Worm (Caenorhabditis elegans) whole organism, late embryonic: ENCODE data around the gene C07H4.1.

Source experiments
- C08G9.2 ChIP-seq: sonication (generic microtip); optimal IDR thresholded peaks from 2 replicates; lab custom pipeline; 2016; ENCODE audit warnings: mild to moderate bottlenecking, missing genetic modification characterization, moderate library complexity, missing compliant biosample characterization
- F13H6.1 ChIP-seq: sonication (generic microtip); optimal IDR thresholded peaks from 2 replicates; lab custom pipeline; 2016; ENCODE audit warnings: missing genetic modification characterization, missing compliant biosample characterization
- K09A11.1 ChIP-seq: sonication (generic microtip); optimal IDR thresholded peaks from 2 replicates; lab custom pipeline; 2017; ENCODE audit warnings: antibody characterized with exemption, mild to moderate bottlenecking, missing genetic modification characterization, missing compliant biosample characterization; ENCODE audit not compliant: insufficient read depth
- Y22D7AL.16 ChIP-seq: sonication (generic microtip); optimal IDR thresholded peaks from 2 replicates; lab custom pipeline; 2016; ENCODE audit warnings: missing genetic modification characterization, missing compliant biosample characterization
- ahr-1 ChIP-seq: sonication (generic microtip); optimal IDR thresholded peaks from 2 replicates; lab custom pipeline; 2016; ENCODE audit warnings: missing genetic modification characterization, missing compliant biosample characterization
- ama-1 ChIP-seq: fragments of 150-350 bp; optimal IDR thresholded peaks from 2 replicates; lab custom pipeline; 2014
- ceh-14 ChIP-seq: sonication (generic microtip); optimal IDR thresholded peaks from 2 replicates; lab custom pipeline; 2016; ENCODE audit warnings: missing genotype, missing genetic modification characterization, missing compliant biosample characterization
- ceh-31 ChIP-seq: sonication (generic microtip); optimal IDR thresholded peaks from 2 replicates; lab custom pipeline; 2016; ENCODE audit warnings: missing genetic modification characterization, missing compliant biosample characterization
- ceh-34 ChIP-seq: sonication (generic microtip); optimal IDR thresholded peaks from 2 replicates; lab custom pipeline; 2016; ENCODE audit warnings: mild to moderate bottlenecking, missing genetic modification characterization, missing compliant biosample characterization
- ceh-45 ChIP-seq: fragments of 200-800 bp; sonication (Bioruptor generic); IDR thresholded peaks from 2 replicates; pipeline ENCODE4 v1.3.6; 2022; ENCODE audit warnings: missing genetic modification reagents, missing genetic modification characterization, missing compliant biosample characterization
- ceh-48 ChIP-seq: sonication (generic microtip); optimal IDR thresholded peaks from 2 replicates; lab custom pipeline; 2016; ENCODE audit warnings: missing genetic modification characterization, inconsistent platforms, missing compliant biosample characterization
- ceh-6 ChIP-seq: fragments of 200-800 bp; sonication (Bioruptor generic); optimal IDR thresholded peaks from 2 replicates; lab custom pipeline; 2018; ENCODE audit warnings: mild to moderate bottlenecking, missing genetic modification characterization, missing compliant biosample characterization
- che-1 ChIP-seq: sonication (generic microtip); optimal IDR thresholded peaks from 2 replicates; lab custom pipeline; 2016; ENCODE audit warnings: mild to moderate bottlenecking, missing genetic modification characterization, missing compliant biosample characterization
- dve-1 ChIP-seq: sonication (generic microtip); optimal IDR thresholded peaks from 2 replicates; lab custom pipeline; 2017; ENCODE audit warnings: antibody characterized with exemption, mild to moderate bottlenecking, missing genetic modification characterization, missing compliant biosample characterization
- elt-2 ChIP-seq: sonication (generic microtip); optimal IDR thresholded peaks from 2 replicates; lab custom pipeline; 2016; ENCODE audit warnings: missing genetic modification reagents, missing genetic modification characterization, missing compliant biosample characterization
- elt-4 ChIP-seq: sonication (generic microtip); optimal IDR thresholded peaks from 2 replicates; lab custom pipeline; 2016; ENCODE audit warnings: missing genetic modification characterization, missing compliant biosample characterization
- ets-4 ChIP-seq: sonication (generic microtip); optimal IDR thresholded peaks from 2 replicates; lab custom pipeline; 2016; ENCODE audit warnings: missing genetic modification characterization, missing compliant biosample characterization
- eyg-1 ChIP-seq: sonication (generic microtip); optimal IDR thresholded peaks from 2 replicates; lab custom pipeline; 2016; ENCODE audit warnings: missing genotype, missing genetic modification characterization, missing compliant biosample characterization
- gmeb-2 ChIP-seq: sonication (generic microtip); optimal IDR thresholded peaks from 2 replicates; lab custom pipeline; 2016; ENCODE audit warnings: missing genetic modification characterization, inconsistent platforms, missing compliant biosample characterization
- hlh-13 ChIP-seq: fragments of 200-800 bp; sonication (Bioruptor generic); optimal IDR thresholded peaks from 2 replicates; lab custom pipeline; 2018; ENCODE audit warnings: mild to moderate bottlenecking, missing genetic modification characterization, missing compliant biosample characterization
- hlh-15 ChIP-seq: sonication (generic microtip); optimal IDR thresholded peaks from 2 replicates; lab custom pipeline; 2016; ENCODE audit warnings: missing genetic modification characterization, missing compliant biosample characterization
- hlh-30 ChIP-seq: sonication (generic microtip); optimal IDR thresholded peaks from 2 replicates; lab custom pipeline; 2017; ENCODE audit warnings: antibody characterized with exemption, missing genetic modification characterization, missing compliant biosample characterization; ENCODE audit not compliant: insufficient read depth
- hlh-6 ChIP-seq: sonication (generic microtip); optimal IDR thresholded peaks from 2 replicates; lab custom pipeline; 2016; ENCODE audit warnings: missing genotype, missing genetic modification characterization, missing compliant biosample characterization
- lim-6 ChIP-seq: sonication (generic microtip); optimal IDR thresholded peaks from 2 replicates; lab custom pipeline; 2016; ENCODE audit warnings: missing genetic modification characterization, missing compliant biosample characterization
- mec-3 ChIP-seq: sonication (generic microtip); optimal IDR thresholded peaks from 2 replicates; lab custom pipeline; 2016; ENCODE audit warnings: borderline replicate concordance, missing genetic modification characterization, missing compliant biosample characterization
- nhr-11 ChIP-seq: fragments of 150-350 bp; optimal IDR thresholded peaks from 2 replicates; lab custom pipeline; 2014; ENCODE audit warnings: missing biosample characterization, missing genetic modification characterization
- nhr-232 ChIP-seq: sonication (generic microtip); optimal IDR thresholded peaks from 2 replicates; lab custom pipeline; 2016; ENCODE audit warnings: missing genetic modification characterization, missing compliant biosample characterization
- pat-9 ChIP-seq: fragments of 200-800 bp; sonication (Bioruptor generic); optimal IDR thresholded peaks from 2 replicates; lab custom pipeline; 2018; ENCODE audit warnings: mild to moderate bottlenecking, missing genetic modification characterization, moderate library complexity, missing compliant biosample characterization
- sox-2 ChIP-seq: fragments of 200-800 bp; sonication (Bioruptor generic); IDR thresholded peaks from 2 replicates; pipeline ENCODE4 v1.3.6; 2022; ENCODE audit warnings: missing genetic modification reagents, missing genetic modification characterization, missing compliant biosample characterization
- tbx-2 ChIP-seq: sonication (generic microtip); optimal IDR thresholded peaks from 2 replicates; lab custom pipeline; 2016; ENCODE audit warnings: missing genetic modification characterization, missing compliant biosample characterization
- unc-3 ChIP-seq, 2 experiments: fragments of 200-800 bp in 1 of 2; sonication (Bioruptor generic) in 1 of 2; sonication (generic microtip) in 1 of 2; conservative IDR thresholded peaks in 1 of 2; optimal IDR thresholded peaks in 1 of 2; 2 replicates each; pipeline versions ENCODE4 v1.3.6 to Lab custom; 2016 to 2022; ENCODE audit warnings: missing compliant biosample characterization in 2 of 2, missing genetic modification characterization in 2 of 2, missing genetic modification reagents in 1 of 2
- unc-42 ChIP-seq: sonication (generic microtip); optimal IDR thresholded peaks from 2 replicates; lab custom pipeline; 2016; ENCODE audit warnings: missing genotype, missing genetic modification characterization, missing compliant biosample characterization
- unc-86 ChIP-seq: sonication (generic microtip); optimal IDR thresholded peaks from 2 replicates; lab custom pipeline; 2016; ENCODE audit warnings: missing genetic modification characterization, missing compliant biosample characterization
- zip-5 ChIP-seq: sonication (generic microtip); optimal IDR thresholded peaks from 2 replicates; lab custom pipeline; 2016; ENCODE audit warnings: missing genetic modification characterization, missing compliant biosample characterization

Gene C07H4.1

DNA sequence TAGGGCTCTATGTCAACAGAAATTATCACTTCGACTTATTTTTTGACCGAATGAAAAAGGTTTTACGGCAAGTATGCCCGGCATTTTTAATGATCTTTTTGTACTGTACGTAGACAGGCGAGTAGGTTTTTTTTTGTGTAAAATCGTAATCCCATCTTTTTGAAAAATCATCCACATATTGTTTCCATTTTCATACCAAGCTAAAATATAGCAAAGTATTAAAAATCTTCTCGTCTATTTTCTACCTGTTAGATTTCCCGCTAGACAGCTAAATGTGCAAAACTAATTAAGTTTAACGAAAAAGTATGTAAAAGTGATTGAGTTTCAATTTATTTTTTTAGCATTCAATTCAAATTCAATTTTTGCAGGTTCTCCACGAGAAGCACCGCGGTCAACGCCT, 37.9 kb upstream of the C07H4.1 start, which contains the start of gene C16D2.1:
Gene C16D2.1, plus strand, starts transcription at position 301 of the 400 bp plus-strand sequence.
- TF ChIP-seq mec-3 (no peak), ceh-45 (no peak), unc-42 (tag; lab: Kevin White, UChicago) (no peak), dve-1 (no peak), unc-3 (GFP tag; conservative IDR thresholded peaks at IDR 0.05; lab: Robert Waterston, UW) (no peak), unc-3 (tag; optimal IDR thresholded peaks at IDR 0.05; lab: Kevin White, UChicago) (no peak), hlh-30 (tag; lab: Kevin White, UChicago) (no peak), hlh-15 (tag; lab: Kevin White, UChicago) (no peak)
- TF ChIP-seq, all 69 proteins: peak for 0

ce11 chrII:9130339-9130738, 36.9 kb upstream of the C07H4.1 start:
- TF ChIP-seq ceh-31 (no peak), ama-1 (lab: Kevin White, UChicago) (no peak), hlh-13 (GFP tag; lab: Kevin White, UChicago) (no peak), ceh-45 (no peak), tbx-2 (tag; lab: Kevin White, UChicago) (no peak), zip-5 (tag; lab: Kevin White, UChicago) (no peak), ceh-6 (GFP tag; lab: Kevin White, UChicago) (no peak), unc-86 (tag; lab: Kevin White, UChicago) (no peak), mec-3 (no peak), elt-2 (tag; lab: Kevin White, UChicago) (no peak), K09A11.1 (tag; lab: Kevin White, UChicago) (no peak), ceh-48 (tag; lab: Kevin White, UChicago) (no peak), ahr-1 (tag; lab: Kevin White, UChicago) (no peak), F13H6.1 (tag; lab: Kevin White, UChicago) (no peak), dve-1 (no peak), eyg-1 (tag; lab: Kevin White, UChicago) (no peak), nhr-232 (tag; lab: Kevin White, UChicago) (no peak)

ce11 chrII:9128132-9128531, 34.6 kb upstream of the C07H4.1 start:
- TF ChIP-seq elt-2 (tag; lab: Kevin White, UChicago) (peak; percentile 75), ceh-14 (tag; lab: Kevin White, UChicago) (no peak)

- no peak for TF ChIP-seq unc-86 (tag; lab: Kevin White, UChicago)
Observed at ce11 chrII:9127379-9127778, 33.9 kb upstream of the C07H4.1 start.

ce11 chrII:9126965-9127364, 33.5 kb upstream of the C07H4.1 start:
- TF ChIP-seq K09A11.1 (tag; lab: Kevin White, UChicago) (no peak), elt-2 (tag; lab: Kevin White, UChicago) (no peak), hlh-6 (tag; lab: Kevin White, UChicago) (no peak), nhr-232 (tag; lab: Kevin White, UChicago) (no peak), elt-4 (tag; lab: Kevin White, UChicago) (no peak), gmeb-2 (tag; lab: Kevin White, UChicago) (no peak), Y22D7AL.16 (tag; lab: Kevin White, UChicago) (no peak), che-1 (tag; lab: Kevin White, UChicago) (no peak), tbx-2 (tag; lab: Kevin White, UChicago) (no peak), sox-2 (GFP tag; lab: Robert Waterston, UW) (no peak), ets-4 (no peak), nhr-11 (tag; lab: Kevin White, UChicago) (no peak), unc-42 (tag; lab: Kevin White, UChicago) (no peak), pat-9 (tag; lab: Kevin White, UChicago) (no peak), C08G9.2 (tag; lab: Kevin White, UChicago) (no peak), ceh-34 (tag; lab: Kevin White, UChicago) (no peak), F13H6.1 (tag; lab: Kevin White, UChicago) (no peak), lim-6 (tag; lab: Kevin White, UChicago) (no peak)
